Worm (Caenorhabditis elegans) whole organism, midembryonic: ENCODE measurements around the gene srsx-17.

Source experiments
- cog-1 ChIP-seq: sonication (generic microtip); optimal IDR thresholded peaks from 2 replicates; lab custom pipeline; 2016; ENCODE audit warnings: missing genetic modification characterization, missing compliant biosample characterization
- flt-1 ChIP-seq: fragments of 200-800 bp; sonication (Bioruptor generic); IDR thresholded peaks from 2 replicates; pipeline ENCODE4 v1.3.6; 2022; ENCODE audit warnings: missing genetic modification characterization, missing compliant biosample characterization
- med-1 ChIP-seq: sonication (generic microtip); optimal IDR thresholded peaks from 2 replicates; lab custom pipeline; 2017; ENCODE audit warnings: missing genetic modification characterization, mild to moderate bottlenecking, missing compliant biosample characterization, antibody characterized with exemption, missing genetic modification reagents; ENCODE audit not compliant: insufficient read depth
- tab-1 ChIP-seq: fragments of 200-800 bp; sonication (Bioruptor generic); IDR thresholded peaks from 2 replicates; pipeline ENCODE4 v1.3.6; 2022; ENCODE audit warnings: missing genetic modification characterization, missing compliant biosample characterization

- TF ChIP-seq flt-1 (GFP tag; lab: Robert Waterston, UW) = no peak
- TF ChIP-seq med-1 (GFP tag; lab: Kevin White, UChicago) = no peak
- no peak for TF ChIP-seq cog-1
- TF ChIP-seq tab-1 (GFP tag; lab: Robert Waterston, UW) = no peak
These were observed 45.1 kb downstream of the srsx-17 start for ce11 chrV:5972582-5972981.
